Fruit fly (Drosophila melanogaster): Measurements from ENCODE around the gene Sfp87B.

Gene Sfp87B

dm6 chr3R:12290466-12291237 is 17.7 kb downstream of the Sfp87B start:
- TF ChIP-seq CG8478 (optimal IDR thresholded peaks at IDR 0.05) (no peak), usp (GFP tag; optimal IDR thresholded peaks at IDR 0.05) (no peak), psq (optimal IDR thresholded peaks at IDR 0.05) (no peak), Dll (optimal IDR thresholded peaks at IDR 0.05) (no peak), EcR (GFP tag; optimal IDR thresholded peaks at IDR 0.05) (no peak), pan (optimal IDR thresholded peaks at IDR 0.05) (no peak)

- no peak for TF ChIP-seq psq (optimal IDR thresholded peaks at IDR 0.05)
- no peak for TF ChIP-seq EcR (GFP tag; optimal IDR thresholded peaks at IDR 0.05)
- TF ChIP-seq pan (optimal IDR thresholded peaks at IDR 0.05), result no peak
- TF ChIP-seq CG8478 (optimal IDR thresholded peaks at IDR 0.05), result no peak
- TF ChIP-seq usp (GFP tag; optimal IDR thresholded peaks at IDR 0.05), result no peak
- TF ChIP-seq Dll (optimal IDR thresholded peaks at IDR 0.05), result no peak
These were observed 18.9 kb downstream of the Sfp87B start for dm6 chr3R:12291872-12292271.

- TF ChIP-seq psq (optimal IDR thresholded peaks at IDR 0.05) (no peak), Dll (optimal IDR thresholded peaks at IDR 0.05) (no peak), usp (GFP tag; optimal IDR thresholded peaks at IDR 0.05) (no peak), CG8478 (optimal IDR thresholded peaks at IDR 0.05) (no peak), pan (optimal IDR thresholded peaks at IDR 0.05) (no peak), EcR (GFP tag; optimal IDR thresholded peaks at IDR 0.05) (no peak)
These were observed 24.3 kb downstream of the Sfp87B start for dm6 chr3R:12297261-12297660.

dm6 chr3R:12301528-12301927 is 28.6 kb downstream of the Sfp87B start:
- TF ChIP-seq pan (optimal IDR thresholded peaks at IDR 0.05) (no peak), EcR (GFP tag; optimal IDR thresholded peaks at IDR 0.05) (no peak), usp (GFP tag; optimal IDR thresholded peaks at IDR 0.05) (no peak), Dll (optimal IDR thresholded peaks at IDR 0.05) (no peak), psq (optimal IDR thresholded peaks at IDR 0.05) (no peak)

dm6 chr3R:12302915-12303314 is 30.0 kb downstream of the Sfp87B start:
- TF ChIP-seq EcR (GFP tag; optimal IDR thresholded peaks at IDR 0.05) (no peak), pan (optimal IDR thresholded peaks at IDR 0.05) (no peak), usp (GFP tag; optimal IDR thresholded peaks at IDR 0.05) (no peak), psq (optimal IDR thresholded peaks at IDR 0.05) (no peak), CG8478 (optimal IDR thresholded peaks at IDR 0.05) (no peak), Dll (optimal IDR thresholded peaks at IDR 0.05) (no peak)

dm6 chr3R:12307569-12307968 is 34.6 kb downstream of the Sfp87B start:
- TF ChIP-seq pan (optimal IDR thresholded peaks at IDR 0.05) (no peak), psq (optimal IDR thresholded peaks at IDR 0.05) (no peak), CG8478 (optimal IDR thresholded peaks at IDR 0.05) (no peak), EcR (GFP tag; optimal IDR thresholded peaks at IDR 0.05) (no peak), usp (GFP tag; optimal IDR thresholded peaks at IDR 0.05) (no peak), Dll (optimal IDR thresholded peaks at IDR 0.05) (no peak)

- TF ChIP-seq Dll (optimal IDR thresholded peaks at IDR 0.05) (no peak), usp (GFP tag; optimal IDR thresholded peaks at IDR 0.05) (no peak)
These were observed 38.1 kb downstream of the Sfp87B start, which contains the start of gene CG4066 for dm6 chr3R:12311053-12311452. CG4066 (plus strand) TSS chr3R:12311353.

- TF ChIP-seq usp (GFP tag; optimal IDR thresholded peaks at IDR 0.05) (no peak), pan (optimal IDR thresholded peaks at IDR 0.05) (no peak), psq (optimal IDR thresholded peaks at IDR 0.05) (no peak), Dll (optimal IDR thresholded peaks at IDR 0.05) (no peak), CG8478 (optimal IDR thresholded peaks at IDR 0.05) (no peak), EcR (GFP tag; optimal IDR thresholded peaks at IDR 0.05) (no peak)
These were observed 41.3 kb downstream of the Sfp87B start for dm6 chr3R:12314236-12314635.

dm6 chr3R:12315455-12315854 is 42.5 kb downstream of the Sfp87B start:
- TF ChIP-seq Dll (optimal IDR thresholded peaks at IDR 0.05) (no peak), psq (optimal IDR thresholded peaks at IDR 0.05) (no peak), CG8478 (optimal IDR thresholded peaks at IDR 0.05) (no peak), usp (GFP tag; optimal IDR thresholded peaks at IDR 0.05) (no peak), pan (optimal IDR thresholded peaks at IDR 0.05) (no peak), EcR (GFP tag; optimal IDR thresholded peaks at IDR 0.05) (no peak)

- no peak for TF ChIP-seq CG8478 (optimal IDR thresholded peaks at IDR 0.05)
- no peak for TF ChIP-seq usp (GFP tag; optimal IDR thresholded peaks at IDR 0.05)
- TF ChIP-seq psq (optimal IDR thresholded peaks at IDR 0.05), result no peak
- no peak for TF ChIP-seq EcR (GFP tag; optimal IDR thresholded peaks at IDR 0.05)
- no peak for TF ChIP-seq Dll (optimal IDR thresholded peaks at IDR 0.05)
- TF ChIP-seq pan (optimal IDR thresholded peaks at IDR 0.05), result no peak
These were observed 43.5 kb downstream of the Sfp87B start for dm6 chr3R:12316420-12316819.

dm6 chr3R:12317325-12317724 is 44.4 kb downstream of the Sfp87B start:
- TF ChIP-seq CG8478 (optimal IDR thresholded peaks at IDR 0.05) (no peak), usp (GFP tag; optimal IDR thresholded peaks at IDR 0.05) (no peak), EcR (GFP tag; optimal IDR thresholded peaks at IDR 0.05) (no peak), psq (optimal IDR thresholded peaks at IDR 0.05) (no peak), Dll (optimal IDR thresholded peaks at IDR 0.05) (no peak), pan (optimal IDR thresholded peaks at IDR 0.05) (no peak)
